Worm (Caenorhabditis elegans) whole organism, mixed stage, embryonic: ENCODE results near the gene arl-5.

Experiments
- ces-1 ChIP-seq: fragments of 150-350 bp; optimal IDR thresholded peaks from 2 replicates; lab custom pipeline; 2014; ENCODE audit warnings: missing biosample characterization, missing genetic modification reagents, missing genetic modification characterization
- snpc-4 ChIP-seq: fragments of 150-350 bp; optimal IDR thresholded peaks from 2 replicates; lab custom pipeline; 2014; ENCODE audit warnings: missing biosample characterization, missing genetic modification characterization
- unc-39 ChIP-seq: fragments of 150-350 bp; optimal IDR thresholded peaks from 2 replicates; lab custom pipeline; 2014; ENCODE audit warnings: missing biosample characterization, missing genetic modification characterization
- unc-62 ChIP-seq: fragments of 150-350 bp; optimal IDR thresholded peaks from 2 replicates; lab custom pipeline; 2014; ENCODE audit warnings: missing biosample characterization, missing genetic modification reagents, missing genetic modification characterization
- ztf-11 ChIP-seq: fragments of 150-350 bp; optimal IDR thresholded peaks from 2 replicates; lab custom pipeline; 2014; ENCODE audit warnings: missing biosample characterization, missing genetic modification characterization

- TF ChIP-seq unc-62 (GFP tag; lab: Kevin White, UChicago) (no peak), snpc-4 (no peak), ztf-11 (tag; lab: Kevin White, UChicago) (no peak), unc-39 (tag; lab: Kevin White, UChicago) (no peak), ces-1 (GFP tag; lab: Kevin White, UChicago) (no peak)
Observed at ce11 chrIII:9846093-9846492, 23.1 kb downstream of the arl-5 start, which contains the start of gene K11H3.2.
